Worm (Caenorhabditis elegans) whole organism, L2 larva: Measurements from ENCODE around the gene T04A11.4.
"Not testable (repeated sequence)": the region's sequence is repeated elsewhere in the genome, so short reads cannot be mapped to it uniquely, and the experiment has no call there.

Source experiments
- F13H6.1 ChIP-seq: sonication (generic microtip); optimal IDR thresholded peaks from 2 replicates; lab custom pipeline; 2016; ENCODE audit warnings: missing genetic modification characterization, missing compliant biosample characterization
- R02D3.7 ChIP-seq: fragments of 150-350 bp; optimal IDR thresholded peaks from 2 replicates; lab custom pipeline; 2014; ENCODE audit warnings: missing biosample characterization, missing genetic modification characterization
- alr-1 ChIP-seq: fragments of 150-350 bp; optimal IDR thresholded peaks from 2 replicates; lab custom pipeline; 2014; ENCODE audit warnings: missing biosample characterization, missing genetic modification characterization
- ama-1 ChIP-seq: fragments of 150-350 bp; optimal IDR thresholded peaks from 2 replicates; lab custom pipeline; 2018; ENCODE audit warnings: inconsistent platforms
- blmp-1 ChIP-seq: sonication (generic microtip); optimal IDR thresholded peaks from 2 replicates; lab custom pipeline; 2017; ENCODE audit warnings: missing genetic modification characterization, mild to moderate bottlenecking, missing compliant biosample characterization, antibody characterized with exemption, moderate library complexity; ENCODE audit not compliant: insufficient read depth
- ceh-16 ChIP-seq: fragments of 150-350 bp; optimal IDR thresholded peaks from 2 replicates; lab custom pipeline; 2014; ENCODE audit warnings: missing biosample characterization, missing genetic modification characterization
- ceh-82 ChIP-seq: fragments of 150-350 bp; optimal IDR thresholded peaks from 2 replicates; lab custom pipeline; 2014; ENCODE audit warnings: missing biosample characterization, missing genetic modification characterization
- crh-2 ChIP-seq: sonication (generic microtip); optimal IDR thresholded peaks from 2 replicates; lab custom pipeline; 2017; ENCODE audit warnings: missing biosample characterization, missing genetic modification characterization
- dmd-4 ChIP-seq: sonication (generic microtip); optimal IDR thresholded peaks from 2 replicates; lab custom pipeline; 2017; ENCODE audit warnings: missing biosample characterization, missing genetic modification characterization
- egl-27 ChIP-seq: sonication (generic microtip); optimal IDR thresholded peaks from 3 replicates; lab custom pipeline; 2017; ENCODE audit warnings: missing biosample characterization, missing genetic modification reagents, missing genetic modification characterization
- elt-1 ChIP-seq: fragments of 150-350 bp; optimal IDR thresholded peaks from 2 replicates; lab custom pipeline; 2014; ENCODE audit warnings: missing biosample characterization, missing genetic modification characterization
- elt-3 ChIP-seq: sonication (generic microtip); optimal IDR thresholded peaks from 2 replicates; lab custom pipeline; 2017; ENCODE audit warnings: missing biosample characterization, missing genetic modification characterization
- fos-1 ChIP-seq: fragments of 150-350 bp; optimal IDR thresholded peaks from 2 replicates; lab custom pipeline; 2014; ENCODE audit warnings: missing biosample characterization, missing genetic modification characterization
- gmeb-1 ChIP-seq: fragments of 150-350 bp; optimal IDR thresholded peaks from 2 replicates; lab custom pipeline; 2014; ENCODE audit warnings: missing biosample characterization, missing genetic modification characterization
- lin-11 ChIP-seq: fragments of 150-350 bp; sonication (generic microtip); optimal IDR thresholded peaks from 2 replicates; lab custom pipeline; 2014; ENCODE audit warnings: missing biosample characterization, missing genetic modification characterization, inconsistent platforms, mixed read lengths
- lin-39 ChIP-seq: fragments of 150-350 bp; optimal IDR thresholded peaks from 2 replicates; lab custom pipeline; 2014; ENCODE audit warnings: missing biosample characterization, missing genetic modification reagents, missing genetic modification characterization
- lsy-2 ChIP-seq, 2 experiments: fragments of 150-350 bp in 1 of 2; sonication (generic microtip) in 1 of 2; optimal IDR thresholded peaks; 2 replicates each; lab custom pipeline; 2014 to 2017; ENCODE audit warnings: missing biosample characterization in 2 of 2, missing genetic modification characterization in 2 of 2
- mab-5 ChIP-seq: fragments of 150-350 bp; optimal IDR thresholded peaks from 2 replicates; lab custom pipeline; 2014; ENCODE audit warnings: missing biosample characterization, missing genetic modification characterization
- mbf-1 ChIP-seq: sonication (generic microtip); optimal IDR thresholded peaks from 2 replicates; lab custom pipeline; 2017; ENCODE audit warnings: missing biosample characterization, missing genetic modification characterization
- mdl-1 ChIP-seq, 2 experiments: fragments of 150-350 bp in 1 of 2; sonication (generic microtip) in 1 of 2; optimal IDR thresholded peaks; 2 replicates each; lab custom pipeline; 2017; ENCODE audit warnings: missing biosample characterization in 2 of 2, missing genetic modification characterization in 2 of 2
- nhr-10 ChIP-seq: sonication (generic microtip); optimal IDR thresholded peaks from 2 replicates; lab custom pipeline; 2017; ENCODE audit warnings: missing biosample characterization, missing genetic modification characterization
- nhr-11 ChIP-seq: fragments of 150-350 bp; optimal IDR thresholded peaks from 2 replicates; lab custom pipeline; 2014; ENCODE audit warnings: missing biosample characterization, missing genetic modification characterization
- nhr-129 ChIP-seq: fragments of 150-350 bp; optimal IDR thresholded peaks from 2 replicates; lab custom pipeline; 2014; ENCODE audit warnings: missing biosample characterization, missing genetic modification characterization
- nhr-237 ChIP-seq: fragments of 150-350 bp; optimal IDR thresholded peaks from 2 replicates; lab custom pipeline; 2014; ENCODE audit warnings: missing biosample characterization, missing genetic modification characterization
- nhr-6 ChIP-seq: fragments of 150-350 bp; optimal IDR thresholded peaks from 2 replicates; lab custom pipeline; 2014; ENCODE audit warnings: missing biosample characterization, missing genetic modification characterization
- nhr-77 ChIP-seq: fragments of 150-350 bp; optimal IDR thresholded peaks from 2 replicates; lab custom pipeline; 2014; ENCODE audit warnings: missing biosample characterization, missing genetic modification characterization
- sem-4 ChIP-seq: fragments of 150-350 bp; optimal IDR thresholded peaks from 2 replicates; lab custom pipeline; 2014; ENCODE audit warnings: missing biosample characterization, missing genetic modification reagents, missing genetic modification characterization
- skn-1 ChIP-seq: sonication (generic microtip); optimal IDR thresholded peaks from 2 replicates; lab custom pipeline; 2017; ENCODE audit warnings: missing biosample characterization, missing genetic modification characterization
- sma-3 ChIP-seq: sonication (generic microtip); optimal IDR thresholded peaks from 2 replicates; lab custom pipeline; 2016; ENCODE audit warnings: missing genetic modification reagents, missing genetic modification characterization, missing compliant biosample characterization
- sma-9 ChIP-seq, 2 experiments: fragments of 150-350 bp in 1 of 2; sonication (generic microtip) in 1 of 2; optimal IDR thresholded peaks; 2 replicates each; lab custom pipeline; 2014 to 2016; ENCODE audit warnings: missing genetic modification characterization in 2 of 2, mild to moderate bottlenecking in 1 of 2, missing biosample characterization in 1 of 2, missing compliant biosample characterization in 1 of 2, missing genetic modification reagents in 1 of 2, moderate library complexity in 1 of 2
- unc-62 ChIP-seq: fragments of 150-350 bp; optimal IDR thresholded peaks from 2 replicates; lab custom pipeline; 2014; ENCODE audit warnings: missing biosample characterization, missing genetic modification reagents, missing genetic modification characterization
- zag-1 ChIP-seq: fragments of 150-350 bp; optimal IDR thresholded peaks from 2 replicates; lab custom pipeline; 2014; ENCODE audit warnings: missing biosample characterization, missing genetic modification characterization
- ztf-1 ChIP-seq: fragments of 200-800 bp; sonication (Bioruptor generic); conservative IDR thresholded peaks from 2 replicates; pipeline ENCODE4 v1.3.6; 2022; ENCODE audit warnings: missing genetic modification characterization, missing compliant biosample characterization
- ztf-11 ChIP-seq: sonication (generic microtip); optimal IDR thresholded peaks from 2 replicates; lab custom pipeline; 2017; ENCODE audit warnings: missing biosample characterization, missing genetic modification characterization

The T04A11.4 gene

DNA sequence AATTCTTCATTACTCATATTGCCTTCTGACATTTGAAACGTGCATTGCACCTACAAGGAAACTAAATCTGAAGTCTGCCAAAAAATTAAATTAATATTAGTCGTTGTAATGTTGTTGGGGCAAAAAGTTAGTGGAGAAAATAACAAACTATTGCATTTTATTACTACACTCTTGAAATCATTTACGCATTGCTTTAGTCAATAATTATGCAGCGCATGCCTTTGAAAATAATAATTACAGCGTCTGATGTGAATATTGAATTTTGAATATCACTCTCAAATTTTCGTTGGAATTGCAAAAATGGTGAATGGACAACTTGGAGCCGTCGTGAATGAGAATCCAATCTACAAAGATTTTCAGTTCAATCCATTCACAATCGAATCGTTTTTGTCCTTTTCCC is 13.9 kb upstream of the T04A11.4 start, which contains the start of gene sru-19:
Gene sru-19, plus strand, starts transcription at position 301 of the 400 bp plus-strand sequence.
- no peak for TF ChIP-seq crh-2 (tag; lab: Kevin White, UChicago)
- no peak for TF ChIP-seq mdl-1 (tag; optimal IDR thresholded peaks at IDR 0.05; lab: Kevin White, UChicago)
- no peak for TF ChIP-seq R02D3.7
- no peak for TF ChIP-seq unc-62 (GFP tag; lab: Kevin White, UChicago)

DNA sequence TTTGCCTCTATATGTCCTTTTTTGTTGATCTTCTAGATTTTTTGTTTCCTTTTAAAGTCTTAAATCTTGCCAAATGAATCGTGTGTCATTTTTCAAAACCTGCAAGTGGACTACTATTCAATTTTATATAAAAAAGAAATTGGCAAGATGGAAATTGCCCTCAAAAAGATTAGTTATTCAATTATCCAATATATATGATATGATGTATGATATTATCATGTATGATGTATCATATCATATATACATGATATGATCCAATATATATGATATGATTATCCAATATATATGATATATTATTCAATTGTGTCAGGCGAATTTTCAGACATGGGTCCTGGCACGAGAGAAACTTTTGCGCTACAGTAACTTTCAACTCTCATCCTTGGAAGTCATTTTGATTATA is 10.8 kb upstream of the T04A11.4 start, which contains the start of gene sru-20:
Gene sru-20, plus strand, starts transcription at position 301 of the 400 bp plus-strand sequence.
- TF ChIP-seq ama-1 (lab: Kevin White, UChicago) = no peak
- no peak for TF ChIP-seq egl-27 (tag; lab: Kevin White, UChicago)
- no peak for TF ChIP-seq nhr-10 (tag; lab: Kevin White, UChicago)
- no peak for TF ChIP-seq ztf-1 (GFP tag; lab: Robert Waterston, UW)
- TF ChIP-seq sma-3 (GFP tag; lab: Kevin White, UChicago) = no peak
- no peak for TF ChIP-seq nhr-77 (tag; lab: Kevin White, UChicago)
- TF ChIP-seq nhr-11 (tag; lab: Kevin White, UChicago) = no peak
- no peak for TF ChIP-seq dmd-4 (tag; lab: Kevin White, UChicago)
- TF ChIP-seq elt-3 = no peak
- TF ChIP-seq ceh-82 = no peak
- no peak for TF ChIP-seq lin-11 (tag; lab: Kevin White, UChicago)
- no peak for TF ChIP-seq nhr-237 (tag; lab: Kevin White, UChicago)
- no peak for TF ChIP-seq lsy-2 (tag; optimal IDR thresholded peaks at IDR 0.05; lab: Kevin White, UChicago)
- TF ChIP-seq ztf-11 (tag; lab: Kevin White, UChicago) = no peak
- TF ChIP-seq nhr-129 (tag; lab: Kevin White, UChicago) = no peak
- TF ChIP-seq lin-39 (tag; lab: Kevin White, UChicago) = no peak

DNA sequence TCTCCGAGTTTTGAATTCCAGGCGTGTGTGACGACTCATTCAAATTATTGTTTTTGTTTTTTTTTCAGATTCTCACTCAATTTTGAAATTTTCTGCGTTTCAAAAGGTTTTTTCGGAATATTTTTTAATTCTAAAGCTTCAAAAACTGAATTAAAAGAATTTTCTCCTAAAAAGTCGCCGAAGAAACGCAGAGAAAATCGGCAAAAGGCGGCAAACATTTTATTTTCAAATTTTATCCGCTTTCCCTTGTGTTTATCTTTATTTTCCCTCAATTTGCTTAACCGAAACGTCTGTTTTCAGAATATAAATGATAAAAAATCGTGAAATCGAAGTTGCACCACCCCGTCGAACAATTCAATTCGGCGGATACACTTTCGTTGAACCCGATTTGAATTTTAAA is 6.1 kb upstream of the T04A11.4 start, which contains the start of gene him-6:
Gene him-6, plus strand, starts transcription at position 301 of the 400 bp plus-strand sequence.
- TF ChIP-seq sma-9 (GFP tag; optimal IDR thresholded peaks at IDR 0.05; lab: Kevin White, UChicago) (no peak), sma-9 (tag; optimal IDR thresholded peaks at IDR 0.05; lab: Kevin White, UChicago) (no peak), F13H6.1 (no peak)
- TF ChIP-seq, all 48 proteins: peak for 0

DNA sequence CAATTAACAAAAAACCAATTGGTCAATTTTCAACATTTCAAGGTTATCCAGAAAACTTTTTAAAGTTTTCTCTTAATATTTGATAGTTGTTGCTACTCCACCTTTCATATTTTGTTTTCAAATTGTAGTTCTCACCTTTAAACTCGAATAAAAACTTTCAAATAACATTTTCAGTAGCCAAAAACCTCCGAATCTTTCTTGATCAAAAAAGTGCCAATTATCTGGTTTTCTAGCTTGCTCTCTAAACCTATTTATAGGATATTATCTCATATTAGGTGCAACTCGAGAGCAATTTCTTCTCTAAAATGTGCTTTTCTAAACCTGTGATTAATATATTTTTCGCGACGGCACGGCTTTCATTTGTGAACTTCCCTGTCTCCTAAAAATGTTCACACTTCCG is 2.8 kb upstream of the T04A11.4 start, which contains the start of gene sru-26:
Gene sru-26, plus strand, starts transcription at position 301 of the 400 bp plus-strand sequence.
- no peak for TF ChIP-seq gmeb-1 (tag; lab: Kevin White, UChicago)
- TF ChIP-seq blmp-1 (tag; lab: Kevin White, UChicago) = no peak
- no peak for TF ChIP-seq mab-5 (tag; lab: Kevin White, UChicago)
- no peak for TF ChIP-seq F13H6.1
- TF ChIP-seq fos-1 = no peak
- TF ChIP-seq mbf-1 (tag; lab: Kevin White, UChicago) = no peak
- no peak for TF ChIP-seq nhr-237 (tag; lab: Kevin White, UChicago)
- TF ChIP-seq sma-3 (GFP tag; lab: Kevin White, UChicago) = no peak
- no peak for TF ChIP-seq ceh-16 (tag; lab: Kevin White, UChicago)
- TF ChIP-seq crh-2 (tag; lab: Kevin White, UChicago) = no peak
- no peak for TF ChIP-seq unc-62 (GFP tag; lab: Kevin White, UChicago)
- no peak for TF ChIP-seq nhr-6 (tag; lab: Kevin White, UChicago)
- TF ChIP-seq nhr-77 (tag; lab: Kevin White, UChicago) = no peak
- no peak for TF ChIP-seq elt-3
- TF ChIP-seq elt-1 (tag; lab: Kevin White, UChicago) = no peak
- no peak for TF ChIP-seq ztf-11 (tag; lab: Kevin White, UChicago)

DNA sequence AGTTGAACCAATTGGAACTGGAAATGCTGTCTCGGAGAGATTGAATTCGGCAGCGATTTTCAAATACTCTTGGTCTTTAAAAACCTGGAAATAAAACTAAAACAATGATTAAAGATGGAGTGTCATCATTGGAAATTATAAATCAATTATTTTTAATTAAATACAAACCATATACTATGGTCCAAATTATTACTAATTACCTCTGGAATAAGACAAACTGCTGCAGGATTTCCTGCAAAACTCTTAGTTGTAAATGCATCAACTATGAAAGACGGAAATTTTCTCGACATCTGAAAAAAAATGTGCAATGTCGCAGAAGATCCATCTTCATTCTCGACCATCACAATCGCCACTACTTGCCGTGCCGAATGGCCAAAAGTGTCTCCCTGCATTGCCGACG is 5.7 kb downstream of the T04A11.4 start, which contains the start of gene igdb-1:
Gene igdb-1, plus strand, starts transcription at position 301 of the 400 bp plus-strand sequence.
- not testable (repeated sequence) for TF ChIP-seq alr-1; zag-1 (tag; lab: Kevin White, UChicago); lsy-2 (tag; optimal IDR thresholded peaks at IDR 0.05; lab: Kevin White, UChicago)

DNA sequence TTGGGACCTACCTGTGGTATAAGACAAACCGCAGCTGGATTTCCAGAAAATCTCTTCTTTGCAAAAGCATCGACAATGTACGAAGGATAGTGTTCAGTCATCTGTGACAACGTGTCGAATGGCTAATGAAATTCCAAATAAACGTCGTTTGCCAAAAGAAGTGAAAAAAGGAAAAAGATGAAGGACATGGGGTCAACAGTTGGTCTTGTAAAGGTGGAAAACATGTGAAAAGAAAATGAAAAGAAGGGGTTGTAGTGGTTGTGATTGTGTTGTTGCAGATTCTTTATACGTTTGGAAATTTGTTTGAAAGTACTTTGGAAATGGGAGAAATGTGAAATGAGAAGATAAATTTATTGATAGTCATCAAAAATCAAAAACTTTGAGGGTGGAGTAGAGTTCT is 7.4 kb downstream of the T04A11.4 start, which contains the start of gene T04A11.1:
Gene T04A11.1, minus strand, starts transcription at position 101 of the 400 bp plus-strand sequence.
- TF ChIP-seq sem-4 (tag; lab: Kevin White, UChicago); fos-1; skn-1: not testable (repeated sequence)
- TF ChIP-seq, all 48 proteins: peak for 0; not testable (repeated sequence) for 48
